Fruit fly (Drosophila melanogaster) whole organism, embryonic: ENCODE results near the gene raptor.

Experiments
- Bgb ChIP-seq: fragments of 200-800 bp; sonication (Bioruptor generic); IDR thresholded peaks from 2 replicates; pipeline ENCODE4 v1.3.6; 2022; ENCODE audit warnings: missing biosample characterization, missing genetic modification characterization; ENCODE audit not compliant: partially characterized antibody
- CG11247 ChIP-seq: fragments of 200-800 bp; sonication (Bioruptor generic); IDR thresholded peaks from 2 replicates; pipeline ENCODE4 v1.3.6; 2022; ENCODE audit warnings: missing biosample characterization, missing genetic modification characterization
- CG11504 ChIP-seq: fragments of 200-800 bp; sonication (Bioruptor generic); optimal IDR thresholded peaks from 3 replicates; lab custom pipeline; 2019; ENCODE audit warnings: missing biosample characterization, mild to moderate bottlenecking, missing genetic modification characterization, moderate library complexity
- CG11723 ChIP-seq: fragments of 200-800 bp; sonication (Bioruptor generic); optimal IDR thresholded peaks from 2 replicates; lab custom pipeline; 2017; ENCODE audit warnings: missing biosample characterization, mild to moderate bottlenecking, missing genetic modification characterization
- CG12219 ChIP-seq: fragments of 200-800 bp; sonication (Bioruptor generic); optimal IDR thresholded peaks from 3 replicates; lab custom pipeline; 2018; ENCODE audit warnings: missing biosample characterization, mild to moderate bottlenecking, missing genetic modification characterization
- CG12236 ChIP-seq: fragments of 200-800 bp; sonication (Bioruptor generic); optimal IDR thresholded peaks from 2 replicates; lab custom pipeline; 2016; ENCODE audit warnings: missing biosample characterization, missing genetic modification characterization
- CG12659 ChIP-seq: fragments of 200-800 bp; sonication (Bioruptor generic); optimal IDR thresholded peaks from 3 replicates; lab custom pipeline; 2017; ENCODE audit warnings: mild to moderate bottlenecking, missing biosample characterization, missing genetic modification reagents, missing genetic modification characterization
- CG12942 ChIP-seq: fragments of 200-800 bp; sonication (Bioruptor generic); optimal IDR thresholded peaks from 3 replicates; lab custom pipeline; 2016; ENCODE audit warnings: missing biosample characterization, missing genetic modification characterization
- CG13296 ChIP-seq: fragments of 200-800 bp; sonication (Bioruptor generic); optimal IDR thresholded peaks from 3 replicates; lab custom pipeline; 2018; ENCODE audit warnings: missing biosample characterization, mild to moderate bottlenecking, missing genetic modification characterization
- CG13775 ChIP-seq: fragments of 200-800 bp; sonication (Bioruptor generic); optimal IDR thresholded peaks from 3 replicates; lab custom pipeline; 2017; ENCODE audit warnings: missing biosample characterization, mild to moderate bottlenecking, missing genetic modification characterization
- CG13894 ChIP-seq: fragments of 200-800 bp; sonication (Bioruptor generic); optimal IDR thresholded peaks from 3 replicates; lab custom pipeline; 2018; ENCODE audit warnings: missing biosample characterization, mild to moderate bottlenecking, missing genetic modification characterization, moderate library complexity
- CG14667 ChIP-seq: fragments of 200-800 bp; sonication (Bioruptor generic); IDR thresholded peaks from 2 replicates; pipeline ENCODE4 v1.3.6; 2022; ENCODE audit warnings: missing biosample characterization, missing genetic modification characterization
- CG14710 ChIP-seq: fragments of 200-800 bp; sonication (Bioruptor generic); optimal IDR thresholded peaks from 3 replicates; lab custom pipeline; 2019; ENCODE audit warnings: missing biosample characterization, mild to moderate bottlenecking, missing genetic modification characterization, moderate library complexity
- CG15601 ChIP-seq: fragments of 200-800 bp; sonication (Bioruptor generic); optimal IDR thresholded peaks from 3 replicates; lab custom pipeline; 2019; ENCODE audit warnings: missing biosample characterization, mild to moderate bottlenecking, missing genetic modification characterization, moderate library complexity
- CG17612 ChIP-seq: fragments of 200-800 bp; sonication (Bioruptor generic); IDR thresholded peaks from 2 replicates; pipeline ENCODE4 v1.3.6; 2022; ENCODE audit warnings: missing biosample characterization, missing genetic modification characterization
- CG2199 ChIP-seq: fragments of 200-800 bp; sonication (Bioruptor generic); IDR thresholded peaks from 3 replicates; pipeline ENCODE4 v1.3.6; 2022; ENCODE audit warnings: missing biosample characterization, missing genetic modification characterization
- CG2202 ChIP-seq: fragments of 200-800 bp; sonication (Bioruptor generic); optimal IDR thresholded peaks from 2 replicates; lab custom pipeline; 2018; ENCODE audit warnings: missing biosample characterization, mild to moderate bottlenecking, missing genetic modification characterization
- CG30020 ChIP-seq: fragments of 200-800 bp; optimal IDR thresholded peaks from 2 replicates; lab custom pipeline; 2019; ENCODE audit warnings: missing biosample characterization, mild to moderate bottlenecking, missing genetic modification characterization, moderate library complexity
- CG31365 ChIP-seq: fragments of 200-800 bp; sonication (Bioruptor generic); optimal IDR thresholded peaks from 2 replicates; lab custom pipeline; 2018; ENCODE audit warnings: missing biosample characterization, mild to moderate bottlenecking, missing genetic modification characterization
- CG33213 ChIP-seq: fragments of 200-800 bp; sonication (Bioruptor generic); optimal IDR thresholded peaks from 3 replicates; lab custom pipeline; 2016; ENCODE audit warnings: missing biosample characterization, missing genetic modification characterization
- CG34376 ChIP-seq: fragments of 200-800 bp; sonication (Bioruptor generic); optimal IDR thresholded peaks from 2 replicates; lab custom pipeline; 2018; ENCODE audit warnings: missing biosample characterization, mild to moderate bottlenecking, missing genetic modification characterization
- CG42726 ChIP-seq: fragments of 200-800 bp; sonication (Bioruptor generic); IDR thresholded peaks from 2 replicates; pipeline ENCODE4 v1.3.6; 2022; ENCODE audit warnings: missing biosample characterization, missing genetic modification characterization; ENCODE audit not compliant: partially characterized antibody
- CG4282 ChIP-seq: fragments of 200-800 bp; sonication (Bioruptor generic); optimal IDR thresholded peaks from 2 replicates; lab custom pipeline; 2016; ENCODE audit warnings: missing biosample characterization, missing genetic modification characterization
- CG4707 ChIP-seq: fragments of 200-800 bp; sonication (Bioruptor generic); optimal IDR thresholded peaks from 2 replicates; lab custom pipeline; 2018; ENCODE audit warnings: missing biosample characterization, mild to moderate bottlenecking, missing genetic modification characterization, moderate library complexity
- CG6654 ChIP-seq: fragments of 200-800 bp; sonication (Bioruptor generic); optimal IDR thresholded peaks from 2 replicates; lab custom pipeline; 2017; ENCODE audit warnings: missing biosample characterization, mild to moderate bottlenecking, missing genetic modification characterization
- CG6791 ChIP-seq: fragments of 200-800 bp; sonication (Bioruptor generic); IDR thresholded peaks from 3 replicates; pipeline ENCODE4 v1.3.6; 2022; ENCODE audit warnings: missing biosample characterization, missing genetic modification characterization; ENCODE audit not compliant: partially characterized antibody
- CG8281 ChIP-seq: fragments of 200-800 bp; sonication (Bioruptor generic); optimal IDR thresholded peaks from 2 replicates; lab custom pipeline; 2018; ENCODE audit warnings: missing biosample characterization, mild to moderate bottlenecking, missing genetic modification characterization, moderate library complexity
- CG8924 ChIP-seq: fragments of 200-800 bp; optimal IDR thresholded peaks from 3 replicates; lab custom pipeline; 2019; ENCODE audit warnings: missing biosample characterization, mild to moderate bottlenecking, missing genetic modification characterization, moderate library complexity
- CTCF ChIP-seq: fragments of 200-800 bp; sonication (Bioruptor generic); optimal IDR thresholded peaks from 2 replicates; lab custom pipeline; 2017; ENCODE audit warnings: missing biosample characterization, mild to moderate bottlenecking, missing genetic modification characterization, moderate library complexity
- CrebB ChIP-seq: fragments of 200-800 bp; sonication (Bioruptor generic); optimal IDR thresholded peaks from 3 replicates; lab custom pipeline; 2018; ENCODE audit warnings: missing biosample characterization, mild to moderate bottlenecking, missing genetic modification characterization
- Dp ChIP-seq: fragments of 200-800 bp; sonication (Bioruptor generic); optimal IDR thresholded peaks from 2 replicates; lab custom pipeline; 2018; ENCODE audit warnings: missing biosample characterization, mild to moderate bottlenecking, missing genetic modification characterization, moderate library complexity
- Med ChIP-seq: fragments of 200-800 bp; sonication (Bioruptor generic); peaks from one replicate; lab custom pipeline; 2016; ENCODE audit warnings: missing biosample characterization, missing genetic modification characterization, mild to moderate bottlenecking, inconsistent platforms, moderate library complexity
- Pdp1 ChIP-seq, 2 experiments: fragments of 200-800 bp; sonication (Bioruptor generic); optimal IDR thresholded peaks; 3 replicates each; lab custom pipeline; 2016; ENCODE audit warnings: missing biosample characterization in 2 of 2, missing genetic modification characterization in 2 of 2, mild to moderate bottlenecking in 1 of 2, moderate library complexity in 1 of 2
- Vsx1 ChIP-seq: fragments of 200-800 bp; sonication (Bioruptor generic); optimal IDR thresholded peaks from 2 replicates; lab custom pipeline; 2017; ENCODE audit warnings: missing biosample characterization, mild to moderate bottlenecking, missing genetic modification characterization, missing genetic modification reagents
- bbx ChIP-seq: fragments of 200-800 bp; sonication (Bioruptor generic); IDR thresholded peaks from 2 replicates; pipeline ENCODE4 v1.3.6; 2022; ENCODE audit warnings: missing biosample characterization, missing genetic modification characterization; ENCODE audit not compliant: partially characterized antibody
- chinmo ChIP-seq: fragments of 200-800 bp; sonication (Bioruptor generic); IDR thresholded peaks from 4 replicates; pipeline ENCODE4 v1.3.6; 2022; ENCODE audit warnings: missing biosample characterization, missing genetic modification characterization; ENCODE audit not compliant: partially characterized antibody
- da ChIP-seq: fragments of 200-800 bp; sonication (Bioruptor generic); optimal IDR thresholded peaks from 2 replicates; lab custom pipeline; 2016; ENCODE audit warnings: missing biosample characterization, missing genetic modification characterization
- dimm ChIP-seq: fragments of 200-800 bp; sonication (Bioruptor generic); IDR thresholded peaks from 2 replicates; pipeline ENCODE4 v1.3.6; 2022; ENCODE audit warnings: missing biosample characterization, missing genetic modification characterization
- dpn ChIP-seq, 2 experiments: fragments of 200-800 bp; sonication (Bioruptor generic); optimal IDR thresholded peaks; 3 replicates each; lab custom pipeline; 2016; ENCODE audit warnings: missing biosample characterization in 2 of 2, missing genetic modification characterization in 2 of 2
- ems ChIP-seq: fragments of 200-800 bp; sonication (Bioruptor generic); optimal IDR thresholded peaks from 3 replicates; lab custom pipeline; 2016; ENCODE audit warnings: missing biosample characterization, missing genetic modification characterization
- fd96Cb ChIP-seq: fragments of 200-800 bp; sonication (Bioruptor generic); optimal IDR thresholded peaks from 2 replicates; lab custom pipeline; 2018; ENCODE audit warnings: missing biosample characterization, mild to moderate bottlenecking, missing genetic modification characterization, moderate library complexity
- maf-S ChIP-seq: fragments of 200-800 bp; sonication (Bioruptor generic); optimal IDR thresholded peaks from 2 replicates; lab custom pipeline; 2016; ENCODE audit warnings: missing biosample characterization, missing genetic modification characterization
- pfk ChIP-seq: fragments of 200-800 bp; sonication (Bioruptor generic); optimal IDR thresholded peaks from 2 replicates; lab custom pipeline; 2018; ENCODE audit warnings: missing biosample characterization, mild to moderate bottlenecking, missing genetic modification characterization, moderate library complexity
- pnt ChIP-seq: fragments of 200-800 bp; sonication (Bioruptor generic); optimal IDR thresholded peaks from 3 replicates; lab custom pipeline; 2016; ENCODE audit warnings: missing biosample characterization, missing genetic modification characterization
- sens ChIP-seq: fragments of 200-800 bp; sonication (Bioruptor generic); peaks from one replicate; lab custom pipeline; 2016; ENCODE audit warnings: missing biosample characterization, missing genetic modification characterization
- stwl ChIP-seq: fragments of 200-800 bp; sonication (Bioruptor generic); optimal IDR thresholded peaks from 3 replicates; lab custom pipeline; 2018; ENCODE audit warnings: missing biosample characterization, mild to moderate bottlenecking, missing genetic modification characterization, moderate library complexity
- tgo ChIP-seq: fragments of 200-800 bp; sonication (Bioruptor generic); IDR thresholded peaks from 3 replicates; pipeline ENCODE4 v1.3.6; 2022; ENCODE audit warnings: missing biosample characterization, missing genetic modification characterization
- trem ChIP-seq: fragments of 200-800 bp; optimal IDR thresholded peaks from 3 replicates; lab custom pipeline; 2019; ENCODE audit warnings: missing biosample characterization, mild to moderate bottlenecking, missing genetic modification characterization, moderate library complexity
- twi ChIP-seq: fragments of 200-800 bp; optimal IDR thresholded peaks from 2 replicates; lab custom pipeline; 2019; ENCODE audit warnings: missing biosample characterization, mild to moderate bottlenecking, missing genetic modification characterization, moderate library complexity
- z ChIP-seq: fragments of 200-800 bp; sonication (Bioruptor generic); IDR thresholded peaks from 3 replicates; pipeline ENCODE4 v1.3.6; 2022; ENCODE audit warnings: missing biosample characterization, missing genetic modification characterization

raptor gene

dm6 chrX:6035359-6035758 is 54.6 kb downstream of the raptor start (continued):
- TF ChIP-seq tgo (GFP tag; lab: Robert Waterston, UW) = no peak
- peak; percentile 9 for TF ChIP-seq Med (GFP tag; lab: Kevin White, UChicago)
- 0 out of 2 replicates have a peak, but pooled peaks have one; percentile 9 for TF ChIP-seq CG42726 (GFP tag; lab: Robert Waterston, UW)
- no peak for TF ChIP-seq twi (tag; lab: Kevin White, UChicago)
- TF ChIP-seq CG12942 (GFP tag; lab: Kevin White, UChicago) = no peak
- TF ChIP-seq stwl (tag; lab: Kevin White, UChicago) = peak; percentile 31
- TF ChIP-seq CTCF = peak; percentile 81
- TF ChIP-seq Dp = no peak
- peak; percentile 58; the same call in 1 of the 2 replicates for TF ChIP-seq bbx (GFP tag; lab: Robert Waterston, UW)
- TF ChIP-seq CG14710 (tag; lab: Kevin White, UChicago) = peak; percentile 25
- no peak for TF ChIP-seq CG6654 (GFP tag; lab: Kevin White, UChicago)
- no peak for TF ChIP-seq chinmo (GFP tag; lab: Robert Waterston, UW)
- no peak for TF ChIP-seq CG12659 (GFP tag; lab: Kevin White, UChicago)
- no peak for TF ChIP-seq CrebB (tag; lab: Kevin White, UChicago)
- TF ChIP-seq CG11504 (tag; lab: Kevin White, UChicago) = peak; percentile 32
- TF ChIP-seq Vsx1 (GFP tag; lab: Kevin White, UChicago) = peak; percentile 57
- peak; percentile 77 for TF ChIP-seq sens (GFP tag; lab: Kevin White, UChicago)
- no peak for TF ChIP-seq trem (tag; lab: Kevin White, UChicago)
- TF ChIP-seq CG34376 (GFP tag; lab: Kevin White, UChicago) = no peak
- TF ChIP-seq Pdp1 (GFP tag; optimal IDR thresholded peaks at IDR 0.05; lab: Kevin White, UChicago) = peak in 1 of 2 experiments; percentile 25
- TF ChIP-seq Bgb (GFP tag; lab: Robert Waterston, UW) = peak; percentile 55; the same call in 1 of the 2 replicates
- no peak for TF ChIP-seq ems (GFP tag; lab: Kevin White, UChicago)
- TF ChIP-seq CG8281 = peak; percentile 46
- TF ChIP-seq da (GFP tag; lab: Kevin White, UChicago) = no peak
- TF ChIP-seq CG31365 = peak; percentile 87
- TF ChIP-seq CG4282 (GFP tag; lab: Kevin White, UChicago) = no peak
- peak; percentile 77 for TF ChIP-seq CG2199
- TF ChIP-seq CG2202 = peak; percentile 2
- TF ChIP-seq fd96Cb (tag; lab: Kevin White, UChicago) = no peak
- TF ChIP-seq CG12236 (GFP tag; lab: Kevin White, UChicago) = no peak
- peak; percentile 38 for TF ChIP-seq CG4707
- TF ChIP-seq CG13775 (GFP tag; lab: Kevin White, UChicago) = no peak
- TF ChIP-seq CG15601 (tag; lab: Kevin White, UChicago) = peak; percentile 77
- TF ChIP-seq CG6791 (GFP tag; lab: Robert Waterston, UW) = 0 out of 3 replicates have a peak, but pooled peaks have one; percentile 29
- TF ChIP-seq CG17612 (GFP tag; lab: Robert Waterston, UW) = no peak
- TF ChIP-seq, all 482 proteins: peak for 23

dm6 chrX:6034741-6035140 is 55.3 kb downstream of the raptor start:
- no peak for TF ChIP-seq dimm (GFP tag; lab: Robert Waterston, UW)
- TF ChIP-seq maf-S (GFP tag; lab: Kevin White, UChicago) = no peak
- peak; percentile 31 for TF ChIP-seq sens (GFP tag; lab: Kevin White, UChicago)
- TF ChIP-seq CG8924 (tag; lab: Kevin White, UChicago) = no peak
- no peak for TF ChIP-seq pnt (GFP tag; lab: Kevin White, UChicago)
- TF ChIP-seq CG11247 = no peak
- no peak for TF ChIP-seq CG14710 (tag; lab: Kevin White, UChicago)
- no peak for TF ChIP-seq CG12219 (GFP tag; lab: Kevin White, UChicago)
- TF ChIP-seq CG33213 (GFP tag; lab: Kevin White, UChicago) = no peak
- TF ChIP-seq CG30020 (tag; lab: Kevin White, UChicago) = no peak
- TF ChIP-seq z = 0 out of 3 replicates have a peak, but pooled peaks have one; percentile 11
- no peak for TF ChIP-seq pfk (GFP tag; lab: Kevin White, UChicago)
- no peak for TF ChIP-seq CG11723 (GFP tag; lab: Kevin White, UChicago)
- TF ChIP-seq dpn (GFP tag; optimal IDR thresholded peaks at IDR 0.05; lab: Kevin White, UChicago) = no peak
- TF ChIP-seq CG14667 (GFP tag; lab: Robert Waterston, UW) = no peak
- TF ChIP-seq CG13894 (tag; lab: Kevin White, UChicago) = peak; percentile 91
- TF ChIP-seq CG13296 (GFP tag; lab: Kevin White, UChicago) = no peak
